Worm (Caenorhabditis elegans) whole organism, early embryonic: ENCODE results near the gene F14D2.15.

Experiments used
- B0310.2 ChIP-seq: sonication (generic microtip); optimal IDR thresholded peaks from 2 replicates; lab custom pipeline; 2016; ENCODE audit warnings: mild to moderate bottlenecking, missing genetic modification characterization, missing compliant biosample characterization
- F13C5.2 ChIP-seq: sonication (generic microtip); optimal IDR thresholded peaks from 2 replicates; lab custom pipeline; 2017; ENCODE audit warnings: mild to moderate bottlenecking, missing genetic modification characterization, inconsistent platforms, missing compliant biosample characterization
- aly-1 ChIP-seq: sonication (generic microtip); optimal IDR thresholded peaks from 2 replicates; lab custom pipeline; 2016; ENCODE audit warnings: missing genetic modification characterization, missing compliant biosample characterization
- ama-1 ChIP-seq: fragments of 150-350 bp; optimal IDR thresholded peaks from 2 replicates; lab custom pipeline; 2014
- ceh-13 ChIP-seq: fragments of 200-800 bp; sonication (Bioruptor generic); optimal IDR thresholded peaks from 2 replicates; lab custom pipeline; 2018; ENCODE audit warnings: mild to moderate bottlenecking, missing genetic modification characterization, missing compliant biosample characterization
- ceh-36 ChIP-seq: sonication (generic microtip); optimal IDR thresholded peaks from 2 replicates; lab custom pipeline; 2016; ENCODE audit warnings: missing genetic modification characterization, inconsistent platforms, missing compliant biosample characterization
- ets-7 ChIP-seq: sonication (generic microtip); optimal IDR thresholded peaks from 2 replicates; lab custom pipeline; 2016; ENCODE audit warnings: missing genotype, missing genetic modification characterization, missing compliant biosample characterization
- flt-1 ChIP-seq: fragments of 200-800 bp; sonication (Bioruptor generic); IDR thresholded peaks from 2 replicates; pipeline ENCODE4 v1.3.6; 2022; ENCODE audit warnings: missing genetic modification characterization, missing compliant biosample characterization
- hmbx-1 ChIP-seq: sonication (generic microtip); optimal IDR thresholded peaks from 2 replicates; lab custom pipeline; 2016; ENCODE audit warnings: mild to moderate bottlenecking, missing genetic modification characterization, missing compliant biosample characterization
- hmg-4 ChIP-seq: fragments of 200-800 bp; sonication (Bioruptor generic); optimal IDR thresholded peaks from 2 replicates; lab custom pipeline; 2018; ENCODE audit warnings: mild to moderate bottlenecking, missing genetic modification characterization, missing compliant biosample characterization
- hnd-1 ChIP-seq: sonication (generic microtip); optimal IDR thresholded peaks from 2 replicates; lab custom pipeline; 2016; ENCODE audit warnings: missing genetic modification characterization, missing compliant biosample characterization
- pes-1 ChIP-seq: fragments of 200-800 bp; sonication (Bioruptor generic); IDR thresholded peaks from 2 replicates; pipeline ENCODE4 v1.3.6; 2022; ENCODE audit warnings: missing genetic modification reagents, missing genetic modification characterization, missing compliant biosample characterization
- scrt-1 ChIP-seq: fragments of 200-800 bp; sonication (Bioruptor generic); IDR thresholded peaks from 2 replicates; pipeline ENCODE4 v1.3.6; 2022; ENCODE audit warnings: missing genetic modification characterization, missing compliant biosample characterization
- sea-1 ChIP-seq: fragments of 200-800 bp; sonication (Bioruptor generic); conservative IDR thresholded peaks from 2 replicates; pipeline ENCODE4 v1.3.6; 2022; ENCODE audit warnings: missing genetic modification characterization, missing compliant biosample characterization
- tbx-11 ChIP-seq: fragments of 200-800 bp; sonication (Bioruptor generic); IDR thresholded peaks from 2 replicates; pipeline ENCODE4 v1.3.6; 2022; ENCODE audit warnings: missing genetic modification characterization, missing compliant biosample characterization
- tbx-37 ChIP-seq: fragments of 200-800 bp; sonication (Bioruptor generic); conservative IDR thresholded peaks from 2 replicates; pipeline ENCODE4 v1.3.6; 2022; ENCODE audit warnings: missing genetic modification reagents, missing genetic modification characterization, missing compliant biosample characterization
- tra-4 ChIP-seq: sonication (generic microtip); optimal IDR thresholded peaks from 2 replicates; lab custom pipeline; 2017; ENCODE audit warnings: missing genetic modification characterization, missing compliant biosample characterization

F14D2.15 gene

DNA sequence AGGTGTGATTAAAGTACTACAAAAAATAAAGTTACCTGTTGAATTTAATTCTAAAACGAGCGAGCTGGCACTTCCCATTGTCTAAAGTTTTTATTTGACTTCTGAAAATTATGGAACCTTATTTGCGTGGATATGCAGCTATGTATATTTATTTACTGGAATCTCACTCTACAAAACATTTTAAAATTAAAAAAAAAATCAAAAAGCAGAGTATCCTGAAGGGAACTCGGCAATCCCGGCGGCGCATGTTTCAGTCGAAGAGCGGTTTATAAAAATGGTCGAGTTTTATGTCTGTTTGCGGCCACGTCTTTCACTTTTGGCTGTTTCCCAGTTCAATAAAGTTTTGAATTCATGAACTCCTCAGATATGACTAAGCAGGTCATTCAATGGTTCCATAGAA, 6.6 kb downstream of the F14D2.15 start, which contains the start of gene F14D2.19:
Gene F14D2.19 (minus strand): TSS at position 101 of the 400 bp plus-strand sequence.
- no peak for TF ChIP-seq hnd-1
- no peak for TF ChIP-seq aly-1 (tag; lab: Kevin White, UChicago)
- TF ChIP-seq ama-1 (lab: Kevin White, UChicago): no peak
- TF ChIP-seq pes-1: no peak
- no peak for TF ChIP-seq tbx-37
- TF ChIP-seq hmbx-1 (tag; lab: Kevin White, UChicago): no peak
- TF ChIP-seq scrt-1: no peak
- no peak for TF ChIP-seq flt-1 (GFP tag; lab: Robert Waterston, UW)
- no peak for TF ChIP-seq tbx-11 (GFP tag; lab: Robert Waterston, UW)
- TF ChIP-seq ceh-13: no peak
- no peak for TF ChIP-seq ets-7

- no peak for TF ChIP-seq hnd-1
- TF ChIP-seq ama-1 (lab: Kevin White, UChicago): no peak
- TF ChIP-seq tbx-37: no peak
- no peak for TF ChIP-seq B0310.2 (tag; lab: Kevin White, UChicago)
- TF ChIP-seq F13C5.2 (tag; lab: Kevin White, UChicago): no peak
- TF ChIP-seq flt-1 (GFP tag; lab: Robert Waterston, UW): no peak
- no peak for TF ChIP-seq aly-1 (tag; lab: Kevin White, UChicago)
- no peak for TF ChIP-seq ceh-13
- no peak for TF ChIP-seq tbx-11 (GFP tag; lab: Robert Waterston, UW)
- TF ChIP-seq hmg-4: no peak
- TF ChIP-seq sea-1 (GFP tag; lab: Robert Waterston, UW): no peak
- TF ChIP-seq pes-1: no peak
These were observed 11.6 kb downstream of the F14D2.15 start, which contains the start of gene irld-27 for ce11 chrII:3332039-3332438. irld-27 (plus strand) TSS chrII:3332339.

DNA sequence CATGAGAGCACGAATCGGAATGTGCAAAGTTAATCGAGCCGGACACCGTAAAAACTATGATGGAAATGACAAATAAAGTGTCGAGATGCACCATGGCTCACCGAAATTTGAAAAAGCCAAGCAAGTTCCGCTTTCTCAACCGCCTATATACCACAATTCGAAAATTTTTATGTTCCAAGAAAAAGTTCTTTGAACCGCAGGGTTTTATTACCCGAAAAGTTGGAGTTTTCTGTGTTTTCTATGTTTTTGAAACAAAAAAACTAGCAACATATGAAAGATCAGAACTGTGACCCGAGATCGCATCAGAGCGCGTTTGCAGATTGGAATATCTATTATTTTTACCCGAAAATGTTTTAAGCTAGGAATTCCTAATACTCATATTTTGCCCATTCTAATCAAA, 16.5 kb downstream of the F14D2.15 start, which contains the start of gene Y46D2A.3:
Gene Y46D2A.3 (minus strand): TSS at position 101 of the 400 bp plus-strand sequence.
- TF ChIP-seq hmbx-1 (tag; lab: Kevin White, UChicago) (no peak), scrt-1 (no peak), flt-1 (GFP tag; lab: Robert Waterston, UW) (no peak), aly-1 (tag; lab: Kevin White, UChicago) (no peak), tra-4 (no peak), hnd-1 (no peak), B0310.2 (tag; lab: Kevin White, UChicago) (no peak), sea-1 (GFP tag; lab: Robert Waterston, UW) (no peak), F13C5.2 (tag; lab: Kevin White, UChicago) (no peak)

- TF ChIP-seq scrt-1: no peak
- no peak for TF ChIP-seq flt-1 (GFP tag; lab: Robert Waterston, UW)
- no peak for TF ChIP-seq tbx-11 (GFP tag; lab: Robert Waterston, UW)
- TF ChIP-seq sea-1 (GFP tag; lab: Robert Waterston, UW): no peak
- no peak for TF ChIP-seq F13C5.2 (tag; lab: Kevin White, UChicago)
- no peak for TF ChIP-seq pes-1
- TF ChIP-seq B0310.2 (tag; lab: Kevin White, UChicago): no peak
- TF ChIP-seq hmbx-1 (tag; lab: Kevin White, UChicago): no peak
These were observed 20.4 kb downstream of the F14D2.15 start, which contains the start of gene Y46D2A.2 for ce11 chrII:3323179-3323578. Y46D2A.2 (minus strand) TSS chrII:3323279.

DNA sequence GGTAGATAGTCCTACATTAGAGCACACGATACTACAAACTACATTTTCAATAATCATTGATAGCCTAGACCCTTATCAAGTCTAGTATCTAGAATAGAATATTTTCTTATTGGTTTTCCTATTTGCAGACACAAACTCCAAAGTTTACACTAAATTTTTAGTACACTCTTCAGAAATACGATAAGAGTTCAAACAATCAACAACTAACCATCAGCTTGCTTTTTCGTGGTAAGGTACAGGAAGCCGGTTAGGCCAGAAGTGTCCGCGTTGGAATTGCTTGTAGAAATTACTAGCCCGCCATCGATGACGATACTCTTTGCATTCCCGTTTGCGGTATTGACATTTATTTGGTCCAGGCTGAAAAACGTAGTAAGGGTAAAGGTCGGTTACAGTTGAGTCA, 21.4 kb downstream of the F14D2.15 start, which contains the start of gene Y46D2A.1:
Gene Y46D2A.1 (plus strand): TSS at position 301 of the 400 bp plus-strand sequence.
- TF ChIP-seq ets-7 (no peak), aly-1 (tag; lab: Kevin White, UChicago) (no peak), tbx-11 (GFP tag; lab: Robert Waterston, UW) (no peak), scrt-1 (no peak), tbx-37 (no peak), ceh-36 (tag; lab: Kevin White, UChicago) (no peak), sea-1 (GFP tag; lab: Robert Waterston, UW) (no peak), ama-1 (lab: Kevin White, UChicago) (no peak), tra-4 (no peak), hnd-1 (no peak), ceh-13 (no peak), F13C5.2 (tag; lab: Kevin White, UChicago) (no peak), pes-1 (no peak), flt-1 (GFP tag; lab: Robert Waterston, UW) (no peak), hmbx-1 (tag; lab: Kevin White, UChicago) (no peak)

ce11 chrII:3318839-3319238, 24.8 kb downstream of the F14D2.15 start:
- no peak for TF ChIP-seq ama-1 (lab: Kevin White, UChicago)
- TF ChIP-seq ceh-13: no peak
- TF ChIP-seq aly-1 (tag; lab: Kevin White, UChicago): no peak
- TF ChIP-seq hnd-1: no peak
- no peak for TF ChIP-seq pes-1
- no peak for TF ChIP-seq scrt-1
- no peak for TF ChIP-seq sea-1 (GFP tag; lab: Robert Waterston, UW)
- no peak for TF ChIP-seq ceh-36 (tag; lab: Kevin White, UChicago)
- no peak for TF ChIP-seq tbx-37
- TF ChIP-seq hmg-4: no peak
- TF ChIP-seq tbx-11 (GFP tag; lab: Robert Waterston, UW): no peak
- no peak for TF ChIP-seq F13C5.2 (tag; lab: Kevin White, UChicago)
- TF ChIP-seq ets-7: no peak
- TF ChIP-seq flt-1 (GFP tag; lab: Robert Waterston, UW): no peak
- no peak for TF ChIP-seq tra-4

- TF ChIP-seq ama-1 (lab: Kevin White, UChicago) (no peak), scrt-1 (no peak), hmbx-1 (tag; lab: Kevin White, UChicago) (no peak), tra-4 (no peak), hnd-1 (no peak), aly-1 (tag; lab: Kevin White, UChicago) (no peak), flt-1 (GFP tag; lab: Robert Waterston, UW) (no peak), ets-7 (no peak), ceh-36 (tag; lab: Kevin White, UChicago) (no peak), B0310.2 (tag; lab: Kevin White, UChicago) (no peak), hmg-4 (no peak), pes-1 (no peak), F13C5.2 (tag; lab: Kevin White, UChicago) (no peak), tbx-11 (GFP tag; lab: Robert Waterston, UW) (no peak), ceh-13 (no peak), sea-1 (GFP tag; lab: Robert Waterston, UW) (no peak), tbx-37 (no peak)
These were observed 30.2 kb downstream of the F14D2.15 start, which contains the start of gene F39E9.6 for ce11 chrII:3313442-3313841. F39E9.6 (minus strand) TSS chrII:3313542.
